Fruit fly (Drosophila melanogaster) whole organism, embryonic: ENCODE measurements around the gene CG32462.

ENCODE experiments used
- B-H2 ChIP-seq: fragments of 200-800 bp; sonication (Bioruptor generic); optimal IDR thresholded peaks from 2 replicates; lab custom pipeline; 2018; ENCODE audit warnings: missing biosample characterization, mild to moderate bottlenecking, missing genetic modification characterization
- CG10431 ChIP-seq: fragments of 200-800 bp; sonication (Bioruptor generic); optimal IDR thresholded peaks from 3 replicates; lab custom pipeline; 2018; ENCODE audit warnings: missing biosample characterization, mild to moderate bottlenecking, missing genetic modification characterization
- CG12236 ChIP-seq: fragments of 200-800 bp; sonication (Bioruptor generic); optimal IDR thresholded peaks from 2 replicates; lab custom pipeline; 2016; ENCODE audit warnings: missing biosample characterization, missing genetic modification characterization
- CG13296 ChIP-seq: fragments of 200-800 bp; sonication (Bioruptor generic); optimal IDR thresholded peaks from 3 replicates; lab custom pipeline; 2018; ENCODE audit warnings: missing biosample characterization, mild to moderate bottlenecking, missing genetic modification characterization
- CG13424 ChIP-seq: fragments of 200-800 bp; sonication (Bioruptor generic); optimal IDR thresholded peaks from 2 replicates; lab custom pipeline; 2019; ENCODE audit warnings: missing biosample characterization, mild to moderate bottlenecking, missing genetic modification characterization, moderate library complexity
- CG14050 ChIP-seq: fragments of 200-800 bp; sonication (Bioruptor generic); IDR thresholded peaks from 3 replicates; pipeline ENCODE4 v1.3.6; 2022; ENCODE audit warnings: missing biosample characterization, missing genetic modification characterization
- CG14667 ChIP-seq: fragments of 200-800 bp; sonication (Bioruptor generic); IDR thresholded peaks from 2 replicates; pipeline ENCODE4 v1.3.6; 2022; ENCODE audit warnings: missing biosample characterization, missing genetic modification characterization
- CG15479 ChIP-seq: fragments of 200-800 bp; sonication (Bioruptor generic); optimal IDR thresholded peaks from 3 replicates; lab custom pipeline; 2019; ENCODE audit warnings: missing biosample characterization, mild to moderate bottlenecking, missing genetic modification characterization, moderate library complexity
- CG32772 ChIP-seq: fragments of 200-800 bp; sonication (Bioruptor generic); IDR thresholded peaks from 2 replicates; pipeline ENCODE4 v1.3.6; 2022; ENCODE audit warnings: missing biosample characterization, missing genetic modification characterization
- CG34224 ChIP-seq: fragments of 200-800 bp; sonication (Bioruptor generic); IDR thresholded peaks from 3 replicates; pipeline ENCODE4 v1.3.6; 2022; ENCODE audit warnings: missing biosample characterization, missing genetic modification characterization; ENCODE audit not compliant: partially characterized antibody
- CG6654 ChIP-seq: fragments of 200-800 bp; sonication (Bioruptor generic); optimal IDR thresholded peaks from 2 replicates; lab custom pipeline; 2017; ENCODE audit warnings: missing biosample characterization, mild to moderate bottlenecking, missing genetic modification characterization
- CG7271 ChIP-seq: fragments of 200-800 bp; sonication (Bioruptor generic); optimal IDR thresholded peaks from 2 replicates; lab custom pipeline; 2018; ENCODE audit warnings: missing biosample characterization, mild to moderate bottlenecking, missing genetic modification characterization, moderate library complexity
- CG7372 ChIP-seq: fragments of 200-800 bp; sonication (Bioruptor generic); IDR thresholded peaks from 2 replicates; pipeline ENCODE4 v1.3.6; 2022; ENCODE audit warnings: missing biosample characterization, missing genetic modification characterization
- CG7839 ChIP-seq: fragments of 200-800 bp; sonication (Bioruptor generic); optimal IDR thresholded peaks from 3 replicates; lab custom pipeline; 2018; ENCODE audit warnings: missing biosample characterization, mild to moderate bottlenecking, missing genetic modification characterization, moderate library complexity
- CG8281 ChIP-seq: fragments of 200-800 bp; sonication (Bioruptor generic); optimal IDR thresholded peaks from 2 replicates; lab custom pipeline; 2018; ENCODE audit warnings: missing biosample characterization, mild to moderate bottlenecking, missing genetic modification characterization, moderate library complexity
- CG9437 ChIP-seq: fragments of 200-800 bp; sonication (Bioruptor generic); optimal IDR thresholded peaks from 2 replicates; lab custom pipeline; 2018; ENCODE audit warnings: missing biosample characterization, mild to moderate bottlenecking, missing genetic modification characterization
- CG9932 ChIP-seq: fragments of 200-800 bp; sonication (Bioruptor generic); IDR thresholded peaks from 2 replicates; pipeline ENCODE4 v1.3.6; 2022; ENCODE audit warnings: missing biosample characterization, missing genetic modification characterization
- Dfd ChIP-seq, 2 experiments: fragments of >200 bp; optimal IDR thresholded peaks; 2 replicates each; lab custom pipeline; 2017; ENCODE audit warnings: missing biosample characterization in 2 of 2, missing genetic modification characterization in 2 of 2
- Fer3 ChIP-seq: fragments of 200-800 bp; sonication (Bioruptor generic); optimal IDR thresholded peaks from 2 replicates; lab custom pipeline; 2018; ENCODE audit warnings: missing biosample characterization, mild to moderate bottlenecking, missing genetic modification characterization, moderate library complexity
- GATAe ChIP-seq: fragments of 200-800 bp; sonication (Bioruptor generic); conservative IDR thresholded peaks from 2 replicates; pipeline ENCODE4 v1.3.6; 2022; ENCODE audit warnings: missing biosample characterization, missing genetic modification characterization
- Gug ChIP-seq: fragments of 200-800 bp; sonication (Bioruptor generic); IDR thresholded peaks from 4 replicates; pipeline ENCODE4 v1.3.6; 2022; ENCODE audit warnings: missing biosample characterization, missing genetic modification characterization
- Lim3 ChIP-seq: fragments of 200-800 bp; sonication (Bioruptor generic); IDR thresholded peaks from 2 replicates; pipeline ENCODE4 v1.3.6; 2022; ENCODE audit warnings: missing biosample characterization, missing genetic modification characterization
- Mad ChIP-seq: fragments of 200-800 bp; sonication (Bioruptor generic); optimal IDR thresholded peaks from 2 replicates; lab custom pipeline; 2016; ENCODE audit warnings: missing biosample characterization, missing genetic modification characterization
- NfI ChIP-seq: fragments of 200-800 bp; sonication (Bioruptor generic); optimal IDR thresholded peaks from 3 replicates; lab custom pipeline; 2018; ENCODE audit warnings: missing biosample characterization, mild to moderate bottlenecking, missing genetic modification characterization, moderate library complexity
- Rfx ChIP-seq: fragments of 200-800 bp; sonication (Bioruptor generic); IDR thresholded peaks from 2 replicates; pipeline ENCODE4 v1.3.6; 2022; ENCODE audit warnings: missing biosample characterization, missing genetic modification characterization
- Side ChIP-seq: fragments of 200-800 bp; sonication (Bioruptor generic); optimal IDR thresholded peaks from 2 replicates; lab custom pipeline; 2016; ENCODE audit warnings: missing biosample characterization, missing genetic modification characterization
- Xrp1 ChIP-seq: fragments of 200-800 bp; sonication (Bioruptor generic); IDR thresholded peaks from 2 replicates; pipeline ENCODE4 v1.3.6; 2022; ENCODE audit warnings: missing biosample characterization, missing genetic modification characterization
- ac ChIP-seq: fragments of 200-800 bp; sonication (Bioruptor generic); optimal IDR thresholded peaks from 3 replicates; lab custom pipeline; 2017; ENCODE audit warnings: missing biosample characterization, mild to moderate bottlenecking, missing genetic modification characterization
- aop ChIP-seq: fragments of 200-800 bp; sonication (Bioruptor generic); IDR thresholded peaks from 2 replicates; pipeline ENCODE4 v1.3.6; 2022; ENCODE audit warnings: missing biosample characterization, missing genetic modification characterization
- br ChIP-seq: fragments of >200 bp; optimal IDR thresholded peaks from 2 replicates; lab custom pipeline; 2017
- btn ChIP-seq: fragments of 200-800 bp; sonication (Bioruptor generic); optimal IDR thresholded peaks from 2 replicates; lab custom pipeline; 2016; ENCODE audit warnings: missing biosample characterization, missing genetic modification characterization
- cad ChIP-seq: fragments of >200 bp; optimal IDR thresholded peaks from 2 replicates; lab custom pipeline; 2017; ENCODE audit warnings: missing biosample characterization, missing genetic modification characterization
- chn ChIP-seq: fragments of 200-800 bp; sonication (Bioruptor generic); optimal IDR thresholded peaks from 2 replicates; lab custom pipeline; 2016; ENCODE audit warnings: missing biosample characterization, missing genetic modification characterization
- dati ChIP-seq: fragments of 200-800 bp; sonication (Bioruptor generic); IDR thresholded peaks from 2 replicates; pipeline ENCODE4 v1.3.6; 2022; ENCODE audit warnings: missing biosample characterization, missing genetic modification characterization
- dm ChIP-seq: fragments of 200-800 bp; sonication (Bioruptor generic); optimal IDR thresholded peaks from 3 replicates; lab custom pipeline; 2016; ENCODE audit warnings: missing biosample characterization, missing genetic modification characterization
- dpn ChIP-seq, 2 experiments: fragments of 200-800 bp; sonication (Bioruptor generic); optimal IDR thresholded peaks; 3 replicates each; lab custom pipeline; 2016; ENCODE audit warnings: missing biosample characterization in 2 of 2, missing genetic modification characterization in 2 of 2
- en ChIP-seq: fragments of 200-800 bp; sonication (Bioruptor generic); optimal IDR thresholded peaks from 2 replicates; lab custom pipeline; 2016; ENCODE audit warnings: missing biosample characterization, missing genetic modification characterization
- fd102C ChIP-seq: fragments of 200-800 bp; sonication (Bioruptor generic); optimal IDR thresholded peaks from 2 replicates; lab custom pipeline; 2018; ENCODE audit warnings: missing biosample characterization, mild to moderate bottlenecking, missing genetic modification characterization, moderate library complexity
- h ChIP-seq: fragments of >200 bp; optimal IDR thresholded peaks from 2 replicates; lab custom pipeline; 2017
- kay ChIP-seq: fragments of 200-800 bp; sonication (Bioruptor generic); optimal IDR thresholded peaks from 2 replicates; lab custom pipeline; 2016; ENCODE audit warnings: missing biosample characterization, missing genetic modification characterization
- ken ChIP-seq: fragments of 200-800 bp; sonication (Bioruptor generic); IDR thresholded peaks from 3 replicates; pipeline ENCODE4 v1.3.6; 2022; ENCODE audit warnings: missing biosample characterization, missing genetic modification characterization
- lmd ChIP-seq: fragments of 200-800 bp; sonication (Bioruptor generic); IDR thresholded peaks from 2 replicates; pipeline ENCODE4 v1.3.6; 2022; ENCODE audit warnings: missing biosample characterization, missing genetic modification characterization
- mirr ChIP-seq: fragments of 200-800 bp; sonication (Bioruptor generic); optimal IDR thresholded peaks from 3 replicates; lab custom pipeline; 2018; ENCODE audit warnings: missing biosample characterization, mild to moderate bottlenecking, missing genetic modification characterization
- pb ChIP-seq: fragments of 200-800 bp; sonication (Bioruptor generic); optimal IDR thresholded peaks from 3 replicates; lab custom pipeline; 2016; ENCODE audit warnings: missing biosample characterization, missing genetic modification characterization
- pros ChIP-seq: fragments of 200-800 bp; sonication (Bioruptor generic); optimal IDR thresholded peaks from 3 replicates; lab custom pipeline; 2019; ENCODE audit warnings: missing biosample characterization, mild to moderate bottlenecking, missing genetic modification characterization, moderate library complexity
- ro ChIP-seq: fragments of 200-800 bp; sonication (Bioruptor generic); IDR thresholded peaks from 2 replicates; pipeline ENCODE4 v1.3.6; 2022; ENCODE audit warnings: missing biosample characterization, missing genetic modification characterization
- sc ChIP-seq, 3 experiments: fragments of >200 bp in 2 of 3; fragments of 200-800 bp in 1 of 3; sonication (Bioruptor generic) in 1 of 3; optimal IDR thresholded peaks; 2 replicates in 2 of 3; 3 replicates in 1 of 3; lab custom pipeline; 2017; ENCODE audit warnings: mild to moderate bottlenecking in 1 of 3, missing biosample characterization in 1 of 3, missing genetic modification characterization in 1 of 3, missing genetic modification reagents in 1 of 3
- sisA ChIP-seq: fragments of 200-800 bp; sonication (Bioruptor generic); IDR thresholded peaks from 2 replicates; pipeline ENCODE4 v1.3.6; 2022; ENCODE audit warnings: missing biosample characterization, missing genetic modification characterization
- sqz ChIP-seq: fragments of 200-800 bp; sonication (Bioruptor generic); optimal IDR thresholded peaks from 3 replicates; lab custom pipeline; 2018; ENCODE audit warnings: missing biosample characterization, mild to moderate bottlenecking, missing genetic modification characterization
- ttk ChIP-seq: fragments of 200-800 bp; sonication (Bioruptor generic); IDR thresholded peaks from 2 replicates; pipeline ENCODE4 v2.1.2; 2022; ENCODE audit warnings: missing biosample characterization, missing genetic modification characterization
- wdn ChIP-seq: fragments of 200-800 bp; sonication (Bioruptor generic); IDR thresholded peaks from 2 replicates; pipeline ENCODE4 v1.3.6; 2022; ENCODE audit warnings: missing biosample characterization, missing genetic modification characterization
- zen ChIP-seq: fragments of 200-800 bp; sonication (Bioruptor generic); optimal IDR thresholded peaks from 3 replicates; lab custom pipeline; 2018; ENCODE audit warnings: missing biosample characterization, mild to moderate bottlenecking, missing genetic modification characterization, moderate library complexity

CG32462 gene

DNA sequence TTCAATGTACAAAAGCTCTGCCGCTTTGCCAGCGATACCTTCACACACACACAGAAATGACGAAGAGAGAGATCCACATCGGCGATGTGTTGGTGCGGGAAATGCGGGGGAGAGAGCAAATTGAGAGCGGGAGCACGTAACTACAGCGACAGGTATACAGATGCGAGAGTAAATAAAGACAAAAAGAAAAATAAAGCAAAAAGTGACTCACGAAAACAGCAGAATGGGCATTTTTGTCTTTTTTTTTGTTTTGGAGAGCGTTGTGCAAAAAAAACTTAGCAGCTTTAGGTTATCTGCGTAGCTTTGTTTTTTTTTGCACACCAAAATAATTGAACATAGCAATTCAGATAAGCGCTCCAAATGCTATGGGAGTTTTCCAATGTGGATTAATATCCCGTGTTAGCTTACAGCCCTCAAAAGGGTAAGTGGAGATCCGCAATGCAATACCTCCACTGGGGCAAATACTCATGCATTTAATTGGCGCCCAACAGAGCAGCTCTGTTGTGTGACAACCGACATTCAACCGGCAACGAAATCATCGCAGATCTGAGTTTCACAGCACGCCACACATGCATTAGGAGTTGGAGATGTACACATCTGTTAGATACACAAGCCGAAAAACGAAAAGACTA, 30.7 kb downstream of the CG32462 start (continued):
- no peak for TF ChIP-seq CG10431 (GFP tag; lab: Kevin White, UChicago)
- TF ChIP-seq Side (GFP tag; lab: Kevin White, UChicago), result no peak
- no peak for TF ChIP-seq CG9932 (GFP tag; lab: Robert Waterston, UW)
- TF ChIP-seq CG32772, result no peak
- no peak for TF ChIP-seq sisA (GFP tag; lab: Robert Waterston, UW)
- no peak for TF ChIP-seq br (lab: Kevin White, UChicago)
- no peak for TF ChIP-seq fd102C (GFP tag; lab: Kevin White, UChicago)
- TF ChIP-seq Mad, result no peak
- TF ChIP-seq en (GFP tag; lab: Kevin White, UChicago), result no peak
- no peak for TF ChIP-seq pros
- no peak for TF ChIP-seq CG9437
- no peak for TF ChIP-seq CG15479
- TF ChIP-seq CG14050, result no peak
- no peak for TF ChIP-seq CG8281
- no peak for TF ChIP-seq Gug (GFP tag; lab: Robert Waterston, UW)
- TF ChIP-seq NfI, result no peak
- peak; percentile 64 for TF ChIP-seq mirr (GFP tag; lab: Kevin White, UChicago)
- 0 out of 2 replicates have a peak, but pooled peaks have one; percentile 16 for TF ChIP-seq Xrp1
- peak; percentile 57 for TF ChIP-seq kay (GFP tag; lab: Kevin White, UChicago)
- no peak; the same call in 2 of the 3 replicates for TF ChIP-seq CG34224 (GFP tag; lab: Robert Waterston, UW)
- TF ChIP-seq Dfd (GFP tag; optimal IDR thresholded peaks at IDR 0.05; lab: Kevin White, UChicago), result no peak
- TF ChIP-seq dm (GFP tag; lab: Kevin White, UChicago), result no peak
- TF ChIP-seq aop, result no peak
- TF ChIP-seq sqz (GFP tag; lab: Kevin White, UChicago), result peak; percentile 25
- no peak for TF ChIP-seq ttk (GFP tag; lab: Robert Waterston, UW)
- peak; percentile 51 for TF ChIP-seq B-H2 (GFP tag; lab: Kevin White, UChicago)
- no peak for TF ChIP-seq dati (GFP tag; lab: Robert Waterston, UW)
- no peak for TF ChIP-seq wdn (GFP tag; lab: Robert Waterston, UW)
- no peak for TF ChIP-seq chn (GFP tag; lab: Kevin White, UChicago)
- TF ChIP-seq CG6654, result no peak
- TF ChIP-seq sc (optimal IDR thresholded peaks at IDR 0.05; lab: Kevin White, UChicago), result no peak
- TF ChIP-seq sc (GFP tag; optimal IDR thresholded peaks at IDR 0.05; lab: Kevin White, UChicago), result no peak
- TF ChIP-seq GATAe, result no peak
- no peak for TF ChIP-seq CG7271 (tag; lab: Kevin White, UChicago)
- no peak for TF ChIP-seq lmd
- peak; percentile 24; the same call in 1 of the 2 replicates for TF ChIP-seq Rfx (GFP tag; lab: Robert Waterston, UW)
- no peak for TF ChIP-seq btn
- no peak for TF ChIP-seq CG14667
- no peak for TF ChIP-seq CG7839 (tag; lab: Kevin White, UChicago)
- TF ChIP-seq cad (GFP tag; lab: Kevin White, UChicago), result no peak
- TF ChIP-seq CG12236, result no peak
- no peak for TF ChIP-seq CG7372 (GFP tag; lab: Robert Waterston, UW)
- TF ChIP-seq h (lab: Kevin White, UChicago), result no peak
- TF ChIP-seq Fer3, result no peak
- TF ChIP-seq ken, result no peak
- TF ChIP-seq pb (GFP tag; lab: Kevin White, UChicago), result no peak
- no peak for TF ChIP-seq ro (GFP tag; lab: Robert Waterston, UW)
- TF ChIP-seq zen (tag; lab: Kevin White, UChicago), result no peak
- no peak for TF ChIP-seq Lim3
- TF ChIP-seq CG13424 (tag; lab: Kevin White, UChicago), result no peak
- no peak for TF ChIP-seq dpn (GFP tag; optimal IDR thresholded peaks at IDR 0.05; lab: Kevin White, UChicago)
- peak; percentile 55 for TF ChIP-seq CG13296
- no peak for TF ChIP-seq ac (GFP tag; lab: Kevin White, UChicago)
